Worm (Caenorhabditis elegans): ENCODE results near the gene C07E3.4.

- TF ChIP-seq zag-1 (tag; optimal IDR thresholded peaks at IDR 0.05) = no peak
- no peak for TF ChIP-seq unc-39 (tag; optimal IDR thresholded peaks at IDR 0.05)
- TF ChIP-seq lsy-2 (tag; optimal IDR thresholded peaks at IDR 0.05) = no peak
- no peak for TF ChIP-seq nhr-10 (tag; optimal IDR thresholded peaks at IDR 0.05)
- no peak for TF ChIP-seq T26A8.4 (GFP tag; IDR thresholded peaks at IDR 0.05)
- TF ChIP-seq skn-1 (tag; optimal IDR thresholded peaks at IDR 0.05) = no peak
- TF ChIP-seq fkh-10 (GFP tag; optimal IDR thresholded peaks at IDR 0.05) = no peak
- TF ChIP-seq dpl-1 (GFP tag; optimal IDR thresholded peaks at IDR 0.05) = no peak
- no peak for TF ChIP-seq ama-1 (optimal IDR thresholded peaks at IDR 0.05)
Measured at ce11 chrII:10396578-10396977, 36.0 kb downstream of the C07E3.4 start, which contains the start of gene T09F3.5.
